Worm (Caenorhabditis elegans) whole organism, L4 larva: Measurements from ENCODE around the gene srd-12.

Experiments
- F10B5.3 ChIP-seq: sonication (generic microtip); optimal IDR thresholded peaks from 2 replicates; lab custom pipeline; 2016; ENCODE audit warnings: mild to moderate bottlenecking, missing genetic modification characterization, missing compliant biosample characterization
- F37D6.2 ChIP-seq: sonication (generic microtip); optimal IDR thresholded peaks from 2 replicates; lab custom pipeline; 2016; ENCODE audit warnings: mild to moderate bottlenecking, missing genetic modification characterization, missing compliant biosample characterization
- Y5F2A.4 ChIP-seq: fragments of 200-800 bp; sonication (Bioruptor generic); optimal IDR thresholded peaks from 2 replicates; lab custom pipeline; 2018; ENCODE audit warnings: mild to moderate bottlenecking, missing genetic modification characterization, missing compliant biosample characterization
- ZK546.5 ChIP-seq, 2 experiments: sonication (generic microtip); optimal IDR thresholded peaks; 2 replicates each; lab custom pipeline; 2017; ENCODE audit warnings: missing biosample characterization in 2 of 2, missing genetic modification characterization in 2 of 2
- aly-2 ChIP-seq: sonication (generic microtip); optimal IDR thresholded peaks from 2 replicates; lab custom pipeline; 2018; ENCODE audit warnings: missing biosample characterization, missing genetic modification characterization
- arid-1 ChIP-seq: fragments of 200-800 bp; sonication (Bioruptor generic); conservative IDR thresholded peaks from 2 replicates; pipeline ENCODE4 v1.3.6; 2022; ENCODE audit warnings: missing genetic modification reagents, missing genetic modification characterization, missing compliant biosample characterization
- ceh-44 ChIP-seq: fragments of 200-800 bp; sonication (Bioruptor generic); IDR thresholded peaks from 2 replicates; pipeline ENCODE4 v1.3.6; 2022; ENCODE audit warnings: missing genetic modification reagents, missing genetic modification characterization, missing compliant biosample characterization
- ceh-62 ChIP-seq: sonication (generic microtip); optimal IDR thresholded peaks from 2 replicates; lab custom pipeline; 2017; ENCODE audit warnings: missing biosample characterization, missing genetic modification characterization
- ceh-82 ChIP-seq: sonication (generic microtip); optimal IDR thresholded peaks from 2 replicates; lab custom pipeline; 2017; ENCODE audit warnings: missing biosample characterization, missing genetic modification characterization
- cey-2 ChIP-seq: sonication (generic microtip); optimal IDR thresholded peaks from 3 replicates; lab custom pipeline; 2017; ENCODE audit warnings: missing genetic modification characterization, mild to moderate bottlenecking, missing compliant biosample characterization, antibody characterized with exemption, borderline replicate concordance; ENCODE audit not compliant: insufficient read depth
- ctbp-1 ChIP-seq: fragments of 200-800 bp; sonication (Bioruptor generic); IDR thresholded peaks from 2 replicates; pipeline ENCODE4 v1.3.6; 2022; ENCODE audit warnings: missing genetic modification reagents, missing genetic modification characterization, missing compliant biosample characterization
- daf-16 ChIP-seq, 3 experiments: sonication (generic microtip); optimal IDR thresholded peaks; 2 replicates each; lab custom pipeline; 2016 to 2017; ENCODE audit warnings: missing genetic modification characterization in 3 of 3, missing genetic modification reagents in 3 of 3, mild to moderate bottlenecking in 2 of 3, missing compliant biosample characterization in 2 of 3, missing biosample characterization in 1 of 3, moderate library complexity in 1 of 3
- daf-8 ChIP-seq: fragments of 200-800 bp; sonication (Bioruptor generic); IDR thresholded peaks from 2 replicates; pipeline ENCODE4 v1.3.6; 2022; ENCODE audit warnings: missing genetic modification characterization, missing compliant biosample characterization
- dmd-6 ChIP-seq: fragments of 200-800 bp; sonication (Bioruptor generic); IDR thresholded peaks from 2 replicates; pipeline ENCODE4 v1.3.6; 2022; ENCODE audit warnings: missing genetic modification reagents, missing genetic modification characterization, missing compliant biosample characterization
- dmd-8 ChIP-seq: fragments of 200-800 bp; sonication (Bioruptor generic); IDR thresholded peaks from 2 replicates; pipeline ENCODE4 v1.3.6; 2022; ENCODE audit warnings: missing genetic modification characterization, missing compliant biosample characterization
- dve-1 ChIP-seq: sonication (generic microtip); optimal IDR thresholded peaks from 2 replicates; lab custom pipeline; 2017; ENCODE audit warnings: antibody characterized with exemption, mild to moderate bottlenecking, missing genetic modification characterization, missing compliant biosample characterization; ENCODE audit not compliant: insufficient read depth
- egl-43 ChIP-seq: fragments of 200-800 bp; sonication (Bioruptor generic); IDR thresholded peaks from 2 replicates; pipeline ENCODE4 v1.3.6; 2022; ENCODE audit warnings: missing genetic modification reagents, missing genetic modification characterization, missing compliant biosample characterization
- fkh-10 ChIP-seq: fragments of 150-350 bp; optimal IDR thresholded peaks from 2 replicates; lab custom pipeline; 2014; ENCODE audit warnings: missing biosample characterization, missing genetic modification reagents, missing genetic modification characterization
- hlh-11 ChIP-seq: fragments of 200-800 bp; sonication (Bioruptor generic); optimal IDR thresholded peaks from 2 replicates; lab custom pipeline; 2018; ENCODE audit warnings: mild to moderate bottlenecking, missing genetic modification characterization, missing compliant biosample characterization
- lim-7 ChIP-seq: fragments of 200-800 bp; sonication (Bioruptor generic); IDR thresholded peaks from 2 replicates; pipeline ENCODE4 v1.3.6; 2022; ENCODE audit warnings: missing genetic modification characterization, missing compliant biosample characterization
- lin-1 ChIP-seq: fragments of 200-800 bp; sonication (Bioruptor generic); IDR thresholded peaks from 2 replicates; pipeline ENCODE4 v1.3.6; 2022; ENCODE audit warnings: missing genetic modification reagents, missing genetic modification characterization, missing compliant biosample characterization
- lin-29 ChIP-seq: fragments of 200-800 bp; sonication (Bioruptor generic); IDR thresholded peaks from 2 replicates; pipeline ENCODE4 v1.3.6; 2022; ENCODE audit warnings: missing genetic modification reagents, missing genetic modification characterization, missing compliant biosample characterization
- lin-38 ChIP-seq: fragments of 200-800 bp; sonication (Bioruptor generic); IDR thresholded peaks from 2 replicates; pipeline ENCODE4 v1.3.6; 2022; ENCODE audit warnings: missing genetic modification reagents, missing genetic modification characterization, missing compliant biosample characterization
- lir-3 ChIP-seq: sonication (generic microtip); optimal IDR thresholded peaks from 2 replicates; lab custom pipeline; 2016; ENCODE audit warnings: mild to moderate bottlenecking, missing genetic modification characterization, missing compliant biosample characterization
- lsy-2 ChIP-seq, 2 experiments: fragments of 150-350 bp in 1 of 2; sonication (generic microtip) in 1 of 2; optimal IDR thresholded peaks; 2 replicates each; lab custom pipeline; 2014 to 2017; ENCODE audit warnings: missing biosample characterization in 2 of 2, missing genetic modification characterization in 2 of 2
- madf-9 ChIP-seq: fragments of 200-800 bp; sonication (Bioruptor generic); conservative IDR thresholded peaks from 2 replicates; pipeline ENCODE4 v1.3.6; 2022; ENCODE audit warnings: missing genetic modification reagents, missing genetic modification characterization, missing compliant biosample characterization
- mdl-1 ChIP-seq, 2 experiments: fragments of 150-350 bp in 1 of 2; sonication (generic microtip) in 1 of 2; optimal IDR thresholded peaks; 2 replicates each; lab custom pipeline; 2014 to 2017; ENCODE audit warnings: missing biosample characterization in 2 of 2, missing genetic modification characterization in 2 of 2
- mdt-29 ChIP-seq: fragments of 200-800 bp; sonication (Bioruptor generic); IDR thresholded peaks from 2 replicates; pipeline ENCODE4 v1.3.6; 2022; ENCODE audit warnings: missing genetic modification reagents, missing genetic modification characterization, missing compliant biosample characterization
- mep-1 ChIP-seq: fragments of 150-350 bp; sonication (generic microtip); optimal IDR thresholded peaks from 3 replicates; lab custom pipeline; 2014; ENCODE audit warnings: missing biosample characterization, missing genetic modification characterization
- mxl-3 ChIP-seq: fragments of 200-800 bp; sonication (Bioruptor generic); optimal IDR thresholded peaks from 2 replicates; lab custom pipeline; 2018; ENCODE audit warnings: mild to moderate bottlenecking, missing genetic modification characterization, missing compliant biosample characterization
- nhr-10 ChIP-seq: fragments of 150-350 bp; optimal IDR thresholded peaks from 2 replicates; lab custom pipeline; 2014; ENCODE audit warnings: missing biosample characterization, missing genetic modification characterization
- nhr-102 ChIP-seq: sonication (generic microtip); optimal IDR thresholded peaks from 2 replicates; lab custom pipeline; 2016; ENCODE audit warnings: mild to moderate bottlenecking, missing genetic modification characterization, moderate library complexity, missing compliant biosample characterization
- nhr-11 ChIP-seq: fragments of 150-350 bp; optimal IDR thresholded peaks from 2 replicates; lab custom pipeline; 2014; ENCODE audit warnings: missing biosample characterization, missing genetic modification characterization
- nhr-237 ChIP-seq: sonication (generic microtip); optimal IDR thresholded peaks from 2 replicates; lab custom pipeline; 2017; ENCODE audit warnings: missing biosample characterization, missing genetic modification characterization
- nhr-25 ChIP-seq: sonication (generic microtip); optimal IDR thresholded peaks from 2 replicates; lab custom pipeline; 2017; ENCODE audit warnings: missing genetic modification characterization, mild to moderate bottlenecking, missing compliant biosample characterization, antibody characterized with exemption, moderate library complexity, borderline replicate concordance; ENCODE audit not compliant: insufficient read depth
- nhr-28 ChIP-seq: fragments of 150-350 bp; optimal IDR thresholded peaks from 2 replicates; lab custom pipeline; 2014; ENCODE audit warnings: missing biosample characterization, missing genetic modification characterization
- nhr-6 ChIP-seq: fragments of 150-350 bp; optimal IDR thresholded peaks from 2 replicates; lab custom pipeline; 2014; ENCODE audit warnings: missing biosample characterization, missing genetic modification characterization
- pha-4 ChIP-seq, 2 experiments: fragments of 150-350 bp in 1 of 2; fragments of 200-800 bp in 1 of 2; sonication (Bioruptor generic) in 1 of 2; IDR thresholded peaks in 1 of 2; optimal IDR thresholded peaks in 1 of 2; 2 replicates each; pipeline versions ENCODE4 v1.3.6 to Lab custom; 2014 to 2022; ENCODE audit warnings: missing genetic modification characterization in 2 of 2, missing genetic modification reagents in 2 of 2, missing biosample characterization in 1 of 2, missing compliant biosample characterization in 1 of 2
- pqm-1 ChIP-seq: sonication (generic microtip); optimal IDR thresholded peaks from 2 replicates; lab custom pipeline; 2017; ENCODE audit warnings: missing biosample characterization, missing genetic modification characterization
- rbr-2 ChIP-seq: sonication (generic microtip); optimal IDR thresholded peaks from 2 replicates; lab custom pipeline; 2016; ENCODE audit warnings: missing genotype, missing genetic modification characterization, missing compliant biosample characterization
- saeg-2 ChIP-seq: fragments of 200-800 bp; sonication (Bioruptor generic); IDR thresholded peaks from 2 replicates; pipeline ENCODE4 v1.3.6; 2022; ENCODE audit warnings: missing genetic modification reagents, missing genetic modification characterization, missing compliant biosample characterization
- set-16 ChIP-seq: fragments of 200-800 bp; sonication (Bioruptor generic); IDR thresholded peaks from 2 replicates; pipeline ENCODE4 v1.3.6; 2022; ENCODE audit warnings: missing genetic modification reagents, missing genetic modification characterization, missing compliant biosample characterization
- spr-1 ChIP-seq: sonication (generic microtip); optimal IDR thresholded peaks from 2 replicates; lab custom pipeline; 2016; ENCODE audit warnings: mild to moderate bottlenecking, missing genetic modification characterization, missing compliant biosample characterization
- tra-1 ChIP-seq: fragments of 200-800 bp; sonication (Bioruptor generic); IDR thresholded peaks from 2 replicates; pipeline ENCODE4 v1.3.6; 2022; ENCODE audit warnings: missing genetic modification reagents, missing genetic modification characterization, missing compliant biosample characterization
- unc-39 ChIP-seq: sonication (generic microtip); optimal IDR thresholded peaks from 2 replicates; lab custom pipeline; 2017; ENCODE audit warnings: missing biosample characterization, missing genetic modification characterization
- unc-62 ChIP-seq, 3 experiments: fragments of 150-350 bp in 1 of 3; sonication (generic microtip); optimal IDR thresholded peaks in 2 of 3; peaks in 1 of 3; 1 replicate in 1 of 3; 2 replicates in 2 of 3; lab custom pipeline; 2014 to 2017; ENCODE audit warnings: missing biosample characterization in 3 of 3, missing genetic modification characterization in 3 of 3, missing genetic modification reagents in 3 of 3, missing genotype in 1 of 3
- zag-1 ChIP-seq: fragments of 150-350 bp; optimal IDR thresholded peaks from 2 replicates; lab custom pipeline; 2014; ENCODE audit warnings: missing biosample characterization, missing genetic modification characterization
- zfp-3 ChIP-seq: fragments of 200-800 bp; sonication (Bioruptor generic); conservative IDR thresholded peaks from 2 replicates; pipeline ENCODE4 v1.3.6; 2022; ENCODE audit warnings: missing genetic modification reagents, missing genetic modification characterization, missing compliant biosample characterization

The srd-12 gene

DNA sequence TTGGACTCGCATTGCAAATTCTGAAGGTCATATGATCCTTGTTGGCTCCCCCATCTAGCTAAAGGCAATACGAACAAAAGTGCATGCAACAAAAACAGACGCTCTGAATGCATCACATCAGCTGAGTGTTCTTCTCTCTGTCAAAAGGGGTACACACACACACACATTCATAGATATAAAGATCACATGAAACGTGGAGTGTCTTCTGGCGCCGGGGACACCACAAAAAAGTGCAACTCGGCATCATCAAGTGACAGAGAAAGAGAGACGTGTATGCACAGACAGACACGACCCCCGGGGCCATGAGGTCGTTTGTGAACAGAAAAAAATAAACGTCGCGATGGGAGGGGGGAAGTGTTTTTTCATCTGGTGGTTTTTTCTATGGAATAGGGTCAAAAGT lies 22.7 kb downstream of the srd-12 start (continued):
- TF ChIP-seq zag-1 (tag; lab: Kevin White, UChicago) (peak; percentile 6), zfp-3 (GFP tag; lab: Robert Waterston, UW) (no peak), cey-2 (tag; lab: Kevin White, UChicago) (no peak), daf-16 (GFP tag; optimal IDR thresholded peaks at IDR 0.05; lab: Kevin White, UChicago) (peak in 1 of 2 experiments; percentile 94), daf-16 (tag; optimal IDR thresholded peaks at IDR 0.05; lab: Kevin White, UChicago) (peak; percentile 66), ceh-44 (GFP tag; lab: Robert Waterston, UW) (peak; percentile 44; the same call in 1 of the 2 replicates), mdl-1 (tag; optimal IDR thresholded peaks at IDR 0.05; lab: Kevin White, UChicago) (peak; percentile 80 to 96), lsy-2 (tag; optimal IDR thresholded peaks at IDR 0.05; lab: Kevin White, UChicago) (peak; percentile 83 to 89), F10B5.3 (tag; lab: Kevin White, UChicago) (peak; percentile 20), unc-39 (tag; lab: Kevin White, UChicago) (no peak), nhr-237 (tag; lab: Kevin White, UChicago) (no peak), pqm-1 (tag; lab: Kevin White, UChicago) (no peak), dve-1 (tag; lab: Kevin White, UChicago) (peak; percentile 93), egl-43 (peak; percentile 75; the same call in 1 of the 2 replicates), nhr-102 (tag; lab: Kevin White, UChicago) (peak; percentile 48), arid-1 (GFP tag; lab: Robert Waterston, UW) (0 out of 2 replicates have a peak, but pooled peaks have one; percentile 23), madf-9 (no peak), lin-1 (no peak), nhr-11 (peak; percentile 96), saeg-2 (GFP tag; lab: Robert Waterston, UW) (peak; percentile 54), hlh-11 (tag; lab: Kevin White, UChicago) (peak; percentile 98), nhr-10 (tag; lab: Kevin White, UChicago) (peak; percentile 71), dmd-6 (peak; percentile 65), unc-62 (GFP tag; optimal IDR thresholded peaks at IDR 0.05 in 1 of 2; lab: Kevin White, UChicago) (peak in 1 of 2 experiments; percentile 99), unc-62 (tag; optimal IDR thresholded peaks at IDR 0.05; lab: Kevin White, UChicago) (peak; percentile 57), rbr-2 (tag; lab: Kevin White, UChicago) (peak; percentile 86), pha-4 (GFP tag; IDR thresholded peaks at IDR 0.05; lab: Robert Waterston, UW) (peak; percentile 38; the same call in 1 of the 2 replicates), pha-4 (tag; optimal IDR thresholded peaks at IDR 0.05; lab: Kevin White, UChicago) (peak; percentile 48), ceh-62 (tag; lab: Kevin White, UChicago) (no peak), lim-7 (0 out of 2 replicates have a peak, but pooled peaks have one; percentile 28), nhr-28 (peak; percentile 98), mdt-29 (0 out of 2 replicates have a peak, but pooled peaks have one; percentile 41), mep-1 (tag; lab: Kevin White, UChicago) (peak; percentile 94), tra-1 (GFP tag; lab: Robert Waterston, UW) (peak; percentile 86), spr-1 (tag; lab: Kevin White, UChicago) (peak; percentile 56), daf-8 (GFP tag; lab: Robert Waterston, UW) (no peak), lir-3 (no peak), ctbp-1 (peak; percentile 84), ceh-82 (tag; lab: Kevin White, UChicago) (no peak), set-16 (peak; percentile 43; the same call in 1 of the 2 replicates), lin-38 (GFP tag; lab: Robert Waterston, UW) (peak; percentile 46), dmd-8 (GFP tag; lab: Robert Waterston, UW) (no peak), nhr-25 (tag; lab: Kevin White, UChicago) (peak; percentile 59), mxl-3 (GFP tag; lab: Kevin White, UChicago) (peak; percentile 83), ZK546.5 (tag; optimal IDR thresholded peaks at IDR 0.05; lab: Kevin White, UChicago) (no peak), fkh-10 (GFP tag; lab: Kevin White, UChicago) (peak; percentile 62), lin-29 (GFP tag; lab: Robert Waterston, UW) (0 out of 2 replicates have a peak, but pooled peaks have one; percentile 19), Y5F2A.4 (GFP tag; lab: Kevin White, UChicago) (peak; percentile 29), aly-2 (tag; lab: Kevin White, UChicago) (no peak), F37D6.2 (tag; lab: Kevin White, UChicago) (peak; percentile 76), nhr-6 (tag; lab: Kevin White, UChicago) (peak; percentile 85)
